Fruit fly (Drosophila melanogaster) whole organism, embryonic: ENCODE data around the gene ecd.
A peak's percentile ranks its signal among the peaks of the same experiment; 100 is the strongest.

Experiments used
- Atf6 ChIP-seq: fragments of 200-800 bp; sonication (Bioruptor generic); IDR thresholded peaks from 2 replicates; pipeline ENCODE4 v1.3.6; 2022; ENCODE audit warnings: missing biosample characterization, missing genetic modification characterization
- Bdp1 ChIP-seq: fragments of 200-800 bp; sonication (Bioruptor generic); optimal IDR thresholded peaks from 3 replicates; lab custom pipeline; 2016; ENCODE audit warnings: missing biosample characterization, missing genetic modification characterization
- CG10147 ChIP-seq: fragments of 200-800 bp; sonication (Bioruptor generic); optimal IDR thresholded peaks from 2 replicates; lab custom pipeline; 2019; ENCODE audit warnings: missing biosample characterization, mild to moderate bottlenecking, missing genetic modification characterization, moderate library complexity
- CG10267 ChIP-seq: fragments of 200-800 bp; sonication (Bioruptor generic); optimal IDR thresholded peaks from 2 replicates; lab custom pipeline; 2018; ENCODE audit warnings: missing biosample characterization, mild to moderate bottlenecking, missing genetic modification characterization, moderate library complexity
- CG11560 ChIP-seq: fragments of 200-800 bp; sonication (Bioruptor generic); IDR thresholded peaks from 3 replicates; pipeline ENCODE4 v1.3.6; 2022; ENCODE audit warnings: missing biosample characterization, missing genetic modification characterization
- CG12155 ChIP-seq: fragments of 200-800 bp; sonication (Bioruptor generic); optimal IDR thresholded peaks from 3 replicates; lab custom pipeline; 2016; ENCODE audit warnings: missing biosample characterization, missing genetic modification characterization
- CG12299 ChIP-seq: fragments of 200-800 bp; sonication (Bioruptor generic); optimal IDR thresholded peaks from 2 replicates; lab custom pipeline; 2018; ENCODE audit warnings: missing biosample characterization, mild to moderate bottlenecking, missing genetic modification characterization
- CG13287 ChIP-seq: fragments of 200-800 bp; sonication (Bioruptor generic); IDR thresholded peaks from 2 replicates; pipeline ENCODE4 v1.3.6; 2022; ENCODE audit warnings: missing biosample characterization, missing genetic modification characterization; ENCODE audit not compliant: partially characterized antibody
- CG13296 ChIP-seq: fragments of 200-800 bp; sonication (Bioruptor generic); optimal IDR thresholded peaks from 3 replicates; lab custom pipeline; 2018; ENCODE audit warnings: missing biosample characterization, mild to moderate bottlenecking, missing genetic modification characterization
- CG14441 ChIP-seq: fragments of 200-800 bp; sonication (Bioruptor generic); IDR thresholded peaks from 2 replicates; pipeline ENCODE4 v1.3.6; 2022; ENCODE audit warnings: missing biosample characterization, missing genetic modification characterization
- CG1529 ChIP-seq: fragments of 200-800 bp; sonication (Bioruptor generic); optimal IDR thresholded peaks from 3 replicates; lab custom pipeline; 2018; ENCODE audit warnings: missing biosample characterization, missing genetic modification characterization
- CG17328 ChIP-seq: fragments of 200-800 bp; sonication (Bioruptor generic); IDR thresholded peaks from 2 replicates; pipeline ENCODE4 v1.3.6; 2022; ENCODE audit warnings: missing biosample characterization, missing genetic modification characterization
- CG17568 ChIP-seq: fragments of 200-800 bp; sonication (Bioruptor generic); optimal IDR thresholded peaks from 2 replicates; lab custom pipeline; 2018; ENCODE audit warnings: missing biosample characterization, mild to moderate bottlenecking, missing genetic modification characterization, moderate library complexity
- CG17829 ChIP-seq: fragments of 200-800 bp; optimal IDR thresholded peaks from 2 replicates; lab custom pipeline; 2019; ENCODE audit warnings: missing biosample characterization, mild to moderate bottlenecking, missing genetic modification characterization, moderate library complexity
- CG2120 ChIP-seq: fragments of 200-800 bp; sonication (Bioruptor generic); optimal IDR thresholded peaks from 3 replicates; lab custom pipeline; 2016; ENCODE audit warnings: missing biosample characterization, missing genetic modification characterization
- CG30020 ChIP-seq: fragments of 200-800 bp; optimal IDR thresholded peaks from 2 replicates; lab custom pipeline; 2019; ENCODE audit warnings: missing biosample characterization, mild to moderate bottlenecking, missing genetic modification characterization, moderate library complexity
- CG30431 ChIP-seq: fragments of 200-800 bp; sonication (Bioruptor generic); optimal IDR thresholded peaks from 2 replicates; lab custom pipeline; 2017; ENCODE audit warnings: missing biosample characterization, missing genetic modification characterization
- CG3726 ChIP-seq: fragments of 200-800 bp; sonication (Bioruptor generic); IDR thresholded peaks from 3 replicates; pipeline ENCODE4, ENCODE4 v1.3.6; 2022; ENCODE audit warnings: missing biosample characterization, missing genetic modification characterization
- CG4707 ChIP-seq: fragments of 200-800 bp; sonication (Bioruptor generic); optimal IDR thresholded peaks from 2 replicates; lab custom pipeline; 2018; ENCODE audit warnings: missing biosample characterization, mild to moderate bottlenecking, missing genetic modification characterization, moderate library complexity
- CG6683 ChIP-seq: fragments of 200-800 bp; sonication (Bioruptor generic); optimal IDR thresholded peaks from 2 replicates; lab custom pipeline; 2017; ENCODE audit warnings: missing biosample characterization, mild to moderate bottlenecking, missing genetic modification characterization, missing genetic modification reagents
- CG6791 ChIP-seq: fragments of 200-800 bp; sonication (Bioruptor generic); IDR thresholded peaks from 3 replicates; pipeline ENCODE4 v1.3.6; 2022; ENCODE audit warnings: missing biosample characterization, missing genetic modification characterization; ENCODE audit not compliant: partially characterized antibody
- CG8359 ChIP-seq: fragments of 200-800 bp; sonication (Bioruptor generic); optimal IDR thresholded peaks from 2 replicates; lab custom pipeline; 2017; ENCODE audit warnings: missing biosample characterization, mild to moderate bottlenecking, missing genetic modification characterization, borderline replicate concordance
- Doc3 ChIP-seq: fragments of 200-800 bp; sonication (Bioruptor generic); IDR thresholded peaks from 3 replicates; pipeline ENCODE4 v1.3.6; 2022; ENCODE audit warnings: missing biosample characterization, missing genetic modification characterization; ENCODE audit not compliant: partially characterized antibody
- Kr ChIP-seq: fragments of 200-800 bp; sonication (Bioruptor generic); optimal IDR thresholded peaks from 2 replicates; lab custom pipeline; 2017; ENCODE audit warnings: missing biosample characterization, mild to moderate bottlenecking, missing genetic modification characterization
- Lim3 ChIP-seq: fragments of 200-800 bp; sonication (Bioruptor generic); IDR thresholded peaks from 2 replicates; pipeline ENCODE4 v1.3.6; 2022; ENCODE audit warnings: missing biosample characterization, missing genetic modification characterization
- Mrtf ChIP-seq: fragments of 200-800 bp; sonication (Bioruptor generic); IDR thresholded peaks from 3 replicates; pipeline ENCODE4 v1.3.6; 2022; ENCODE audit warnings: missing biosample characterization, missing genetic modification characterization
- Myb ChIP-seq: fragments of 200-800 bp; sonication (Bioruptor generic); optimal IDR thresholded peaks from 2 replicates; lab custom pipeline; 2016; ENCODE audit warnings: missing biosample characterization, missing genetic modification characterization
- NC2β ChIP-seq: fragments of 200-800 bp; sonication (Bioruptor generic); optimal IDR thresholded peaks from 2 replicates; lab custom pipeline; 2016; ENCODE audit warnings: missing biosample characterization, missing genetic modification characterization
- Nf-YA ChIP-seq: fragments of 200-800 bp; sonication (Bioruptor generic); IDR thresholded peaks from 2 replicates; pipeline ENCODE4 v1.3.6; 2022; ENCODE audit warnings: missing biosample characterization, missing genetic modification characterization
- Opbp ChIP-seq: fragments of 200-800 bp; sonication (Bioruptor generic); IDR thresholded peaks from 3 replicates; pipeline ENCODE4 v1.3.6; 2022; ENCODE audit warnings: missing biosample characterization, missing genetic modification characterization; ENCODE audit not compliant: partially characterized antibody
- PHDP ChIP-seq: fragments of 200-800 bp; sonication (Bioruptor generic); optimal IDR thresholded peaks from 3 replicates; lab custom pipeline; 2018; ENCODE audit warnings: missing biosample characterization, mild to moderate bottlenecking, missing genetic modification characterization, moderate library complexity
- Poxn ChIP-seq: fragments of 200-800 bp; sonication (Bioruptor generic); IDR thresholded peaks from 2 replicates; pipeline ENCODE4 v1.3.6; 2022; ENCODE audit warnings: missing biosample characterization, missing genetic modification characterization
- bigmax ChIP-seq: fragments of 200-800 bp; sonication (Bioruptor generic); optimal IDR thresholded peaks from 2 replicates; lab custom pipeline; 2018; ENCODE audit warnings: missing biosample characterization, mild to moderate bottlenecking, missing genetic modification characterization
- bsh ChIP-seq, 2 experiments: fragments of 200-800 bp; sonication (Bioruptor generic); optimal IDR thresholded peaks; 2 replicates each; lab custom pipeline; 2017 to 2018; ENCODE audit warnings: mild to moderate bottlenecking in 2 of 2, missing biosample characterization in 2 of 2, missing genetic modification characterization in 2 of 2, moderate library complexity in 1 of 2
- chif ChIP-seq, 2 experiments: fragments of 200-800 bp; sonication (Bioruptor generic); optimal IDR thresholded peaks; 3 replicates each; lab custom pipeline; 2016; ENCODE audit warnings: missing biosample characterization in 2 of 2, missing genetic modification characterization in 2 of 2
- corto ChIP-seq: fragments of 200-800 bp; sonication (Bioruptor generic); optimal IDR thresholded peaks from 2 replicates; lab custom pipeline; 2016; ENCODE audit warnings: missing biosample characterization, mild to moderate bottlenecking, missing genetic modification characterization, moderate library complexity
- fru ChIP-seq: fragments of >200 bp; optimal IDR thresholded peaks from 2 replicates; lab custom pipeline; 2017
- gcm ChIP-seq: fragments of 200-800 bp; sonication (Bioruptor generic); optimal IDR thresholded peaks from 2 replicates; lab custom pipeline; 2019; ENCODE audit warnings: missing biosample characterization, mild to moderate bottlenecking, missing genetic modification characterization, moderate library complexity
- ham ChIP-seq: fragments of 200-800 bp; sonication (Bioruptor generic); IDR thresholded peaks from 2 replicates; pipeline ENCODE4 v1.3.6; 2022; ENCODE audit warnings: missing biosample characterization, missing genetic modification characterization
- hbn ChIP-seq: fragments of 200-800 bp; sonication (Bioruptor generic); IDR thresholded peaks from 2 replicates; pipeline ENCODE4 v1.3.6; 2022; ENCODE audit warnings: missing biosample characterization, missing genetic modification characterization; ENCODE audit not compliant: partially characterized antibody
- lov ChIP-seq, 2 experiments: fragments of 200-800 bp in 1 of 2; fragments of >200 bp in 1 of 2; sonication (Bioruptor generic) in 1 of 2; IDR thresholded peaks in 1 of 2; optimal IDR thresholded peaks in 1 of 2; 2 replicates in 1 of 2; 3 replicates in 1 of 2; pipeline versions ENCODE4 v1.3.6 to Lab custom; 2017 to 2022; ENCODE audit warnings: missing biosample characterization in 1 of 2, missing genetic modification characterization in 1 of 2
- nerfin-1 ChIP-seq: fragments of 200-800 bp; sonication (Bioruptor generic); optimal IDR thresholded peaks from 3 replicates; lab custom pipeline; 2019; ENCODE audit warnings: missing biosample characterization, mild to moderate bottlenecking, missing genetic modification characterization, moderate library complexity
- scrt ChIP-seq: fragments of 200-800 bp; sonication (Bioruptor generic); optimal IDR thresholded peaks from 2 replicates; lab custom pipeline; 2018; ENCODE audit warnings: missing biosample characterization, mild to moderate bottlenecking, missing genetic modification characterization, moderate library complexity
- sima ChIP-seq: fragments of 200-800 bp; sonication (Bioruptor generic); optimal IDR thresholded peaks from 2 replicates; lab custom pipeline; 2016; ENCODE audit warnings: missing biosample characterization, missing genetic modification characterization
- slou ChIP-seq: fragments of 200-800 bp; sonication (Bioruptor generic); optimal IDR thresholded peaks from 3 replicates; lab custom pipeline; 2016; ENCODE audit warnings: missing biosample characterization, missing genetic modification characterization
- sna ChIP-seq: fragments of 200-800 bp; sonication (Bioruptor generic); IDR thresholded peaks from 2 replicates; pipeline ENCODE4 v1.3.6; 2022; ENCODE audit warnings: missing biosample characterization, missing genetic modification characterization; ENCODE audit not compliant: partially characterized antibody
- ssp ChIP-seq: fragments of 200-800 bp; sonication (Bioruptor generic); IDR thresholded peaks from 2 replicates; pipeline ENCODE4 v1.3.6; 2022; ENCODE audit warnings: missing biosample characterization, missing genetic modification characterization
- tin ChIP-seq: fragments of 200-800 bp; sonication (Bioruptor generic); optimal IDR thresholded peaks from 3 replicates; lab custom pipeline; 2016; ENCODE audit warnings: missing biosample characterization, missing genetic modification characterization

The ecd gene

dm6 chr3L:2262515-2262944 is 3.1 kb downstream of the ecd start, which contains the start of the genes oxt and CG13807 (continued):
- TF ChIP-seq hbn (no peak), Doc3 (GFP tag; lab: Robert Waterston, UW) (no peak), CG30020 (tag; lab: Kevin White, UChicago) (peak; percentile 74), bsh (GFP tag; optimal IDR thresholded peaks at IDR 0.05; lab: Kevin White, UChicago) (peak in 1 of 2 experiments; percentile 89), Mrtf (GFP tag; lab: Robert Waterston, UW) (peak; percentile 87), CG30431 (GFP tag; lab: Kevin White, UChicago) (peak; percentile 79), CG17328 (GFP tag; lab: Robert Waterston, UW) (peak; percentile 85), Poxn (GFP tag; lab: Robert Waterston, UW) (peak; percentile 57; the same call in 1 of the 2 replicates), CG10267 (tag; lab: Kevin White, UChicago) (peak; percentile 90), CG13287 (peak; percentile 62), CG4707 (GFP tag; lab: Kevin White, UChicago) (peak; percentile 30), CG12299 (tag; lab: Kevin White, UChicago) (peak; percentile 82), ssp (GFP tag; lab: Robert Waterston, UW) (peak; percentile 82), CG12155 (GFP tag; lab: Kevin White, UChicago) (peak; percentile 84), tin (GFP tag; lab: Kevin White, UChicago) (peak; percentile 83), Bdp1 (GFP tag; lab: Kevin White, UChicago) (peak; percentile 53), bigmax (no peak), CG14441 (GFP tag; lab: Robert Waterston, UW) (peak; percentile 92), CG6791 (no peak), ham (GFP tag; lab: Robert Waterston, UW) (peak; percentile 53; the same call in 1 of the 2 replicates), nerfin-1 (peak; percentile 91), chif (GFP tag; optimal IDR thresholded peaks at IDR 0.05; lab: Kevin White, UChicago) (peak; percentile 51 to 66), sna (no peak), CG2120 (GFP tag; lab: Kevin White, UChicago) (peak; percentile 85), CG1529 (GFP tag; lab: Kevin White, UChicago) (peak; percentile 75), Lim3 (GFP tag; lab: Robert Waterston, UW) (peak; percentile 42; the same call in 1 of the 2 replicates), gcm (GFP tag; lab: Kevin White, UChicago) (peak; percentile 90), slou (GFP tag; lab: Kevin White, UChicago) (peak; percentile 42), CG6683 (GFP tag; lab: Kevin White, UChicago) (peak; percentile 70), fru (lab: Kevin White, UChicago) (no peak), PHDP (tag; lab: Kevin White, UChicago) (peak; percentile 92), CG10147 (GFP tag; lab: Kevin White, UChicago) (peak; percentile 80)

dm6 chr3L:2261282-2261681 is 4.4 kb downstream of the ecd start:
- TF ChIP-seq Myb (GFP tag; lab: Kevin White, UChicago), result no peak
- TF ChIP-seq CG3726 (GFP tag; lab: Robert Waterston, UW), result 0 out of 3 replicates have a peak, but pooled peaks have one; percentile 15
- TF ChIP-seq Opbp (GFP tag; lab: Robert Waterston, UW), result 0 out of 3 replicates have a peak, but pooled peaks have one; percentile 20

DNA sequence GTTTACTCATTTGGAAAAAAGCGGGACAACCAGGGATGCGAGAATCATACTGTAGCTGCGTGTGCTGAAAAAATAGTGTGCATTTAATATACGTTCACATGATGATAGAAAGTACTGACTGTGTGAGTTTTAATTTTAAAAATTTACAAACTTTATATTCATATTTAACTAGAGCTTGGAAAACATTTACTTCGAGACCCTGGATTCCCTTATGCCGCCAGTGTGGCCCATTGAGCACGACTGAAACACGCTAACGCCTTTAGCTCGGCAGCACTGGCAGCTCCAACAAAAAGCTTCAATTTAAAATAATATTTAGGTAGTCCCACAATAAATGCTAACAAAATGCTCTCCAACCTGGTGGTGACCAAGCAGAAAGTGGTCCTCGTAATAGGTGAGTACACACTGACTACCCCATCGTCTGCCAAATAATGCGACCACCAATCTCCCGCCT is 8.2 kb downstream of the ecd start, which contains the start of the genes CG1275 and Elp5:
Gene CG1275, minus strand, starts transcription at position 12 of the 451 bp plus-strand sequence.
Gene Elp5, plus strand, starts transcription at position 45 of the 451 bp plus-strand sequence.
- peak; percentile 99 for TF ChIP-seq Atf6 (GFP tag; lab: Robert Waterston, UW)
- TF ChIP-seq CG17568 (GFP tag; lab: Kevin White, UChicago), result no peak
- TF ChIP-seq Kr (GFP tag; lab: Kevin White, UChicago), result peak; percentile 45
- TF ChIP-seq sima (GFP tag; lab: Kevin White, UChicago), result peak; percentile 96
- peak; percentile 95 for TF ChIP-seq CG11560 (tag; lab: Robert Waterston, UW)
- TF ChIP-seq Nf-YA (GFP tag; lab: Robert Waterston, UW), result peak; percentile 99
- peak; percentile 98 for TF ChIP-seq CG13296 (GFP tag; lab: Kevin White, UChicago)
- TF ChIP-seq CG8359 (GFP tag; lab: Kevin White, UChicago), result peak; percentile 85
- TF ChIP-seq NC2β, result peak; percentile 94
- TF ChIP-seq CG30020 (tag; lab: Kevin White, UChicago), result peak; percentile 85
- TF ChIP-seq lov (optimal IDR thresholded peaks at IDR 0.05; lab: Kevin White, UChicago), result no peak
- TF ChIP-seq lov (GFP tag; IDR thresholded peaks at IDR 0.05; lab: Robert Waterston, UW), result peak; percentile 99
- TF ChIP-seq scrt (GFP tag; lab: Kevin White, UChicago), result peak; percentile 84
- peak; percentile 98 for TF ChIP-seq CG17829 (tag; lab: Kevin White, UChicago)
- peak; percentile 96 for TF ChIP-seq corto (GFP tag; lab: Kevin White, UChicago)
